Worm (Caenorhabditis elegans): Measurements from ENCODE around the gene tag-180.

tag-180 gene

ce11 chrII:11297217-11297738, 32.0 kb downstream of the tag-180 start, which contains the start of gene saps-1 (continued):
- no peak for TF ChIP-seq sup-37 (GFP tag; optimal IDR thresholded peaks at IDR 0.05)
- peak in 1 of 3 experiments; percentile 52 for TF ChIP-seq ceh-82 (tag; optimal IDR thresholded peaks at IDR 0.05)
- TF ChIP-seq mep-1 (tag; optimal IDR thresholded peaks at IDR 0.05) = peak; percentile 6
- no peak for TF ChIP-seq Y116A8C.19 (tag; optimal IDR thresholded peaks at IDR 0.05; ENCODE audit: borderline replicate concordance)
- TF ChIP-seq aly-2 (tag; optimal IDR thresholded peaks at IDR 0.05) = no peak
- no peak for TF ChIP-seq skn-1 (tag; optimal IDR thresholded peaks at IDR 0.05)
- TF ChIP-seq egl-27 (tag; optimal IDR thresholded peaks at IDR 0.05) = no peak
- TF ChIP-seq rnt-1 (tag; optimal IDR thresholded peaks at IDR 0.05) = peak; percentile 35
- TF ChIP-seq nhr-85 (tag) = peak; percentile 31
- TF ChIP-seq efl-3 (GFP tag; optimal IDR thresholded peaks at IDR 0.05) = no peak
- TF ChIP-seq vab-15 (tag; optimal IDR thresholded peaks at IDR 0.05) = no peak
- peak; percentile 48 to 58 for TF ChIP-seq efl-1 (optimal IDR thresholded peaks at IDR 0.05)
- peak; percentile 38 to 94 for TF ChIP-seq efl-1 (GFP tag; optimal IDR thresholded peaks at IDR 0.05 in 1 of 2)
- TF ChIP-seq xbp-1 (tag; optimal IDR thresholded peaks at IDR 0.05) = no peak

DNA sequence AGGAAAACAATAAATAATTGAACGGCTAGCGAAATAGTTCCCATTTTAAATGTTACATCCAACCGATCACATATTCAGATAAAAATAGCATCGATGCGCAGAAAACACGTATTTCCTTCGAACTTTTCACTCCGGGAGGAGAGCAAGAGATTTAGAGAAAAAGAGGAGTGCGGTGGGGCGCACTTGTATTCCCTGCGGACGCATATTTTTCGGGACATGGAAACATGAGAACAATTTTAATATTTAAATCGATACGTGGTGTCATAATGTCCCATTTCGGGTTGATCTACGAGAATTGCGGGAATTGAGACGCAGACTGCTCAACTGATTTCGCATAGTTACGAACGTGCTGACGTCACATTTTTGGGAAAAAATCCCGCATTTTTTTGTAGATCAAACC, 35.8 kb downstream of the tag-180 start, which contains the start of gene C47G2.4:
TSS of gene C47G2.4 (minus strand) at position 174 of the 400 bp plus-strand sequence.
- TF ChIP-seq unc-86 (tag; optimal IDR thresholded peaks at IDR 0.05) (peak; percentile 54), nhr-11 (tag; optimal IDR thresholded peaks at IDR 0.05) (no peak), lin-14 (GFP tag; optimal IDR thresholded peaks at IDR 0.05) (peak; percentile 83), pax-3 (tag; optimal IDR thresholded peaks at IDR 0.05) (no peak), egl-27 (tag; optimal IDR thresholded peaks at IDR 0.05) (no peak), pag-3 (tag; optimal IDR thresholded peaks at IDR 0.05; ENCODE audit: borderline replicate concordance, insufficient read depth) (no peak), efl-1 (optimal IDR thresholded peaks at IDR 0.05) (peak; percentile 79), efl-1 (GFP tag; optimal IDR thresholded peaks at IDR 0.05 in 1 of 2) (peak; percentile 76 to 97), lin-13 (GFP tag; optimal IDR thresholded peaks at IDR 0.05) (no peak), sox-4 (tag; optimal IDR thresholded peaks at IDR 0.05) (no peak), lin-39 (tag; optimal IDR thresholded peaks at IDR 0.05) (no peak), lin-35 (GFP tag; optimal IDR thresholded peaks at IDR 0.05) (peak; percentile 76 to 84), elt-2 (tag; optimal IDR thresholded peaks at IDR 0.05) (no peak), ceh-63 (GFP tag; optimal IDR thresholded peaks at IDR 0.05) (no peak), F16B12.6 (tag; optimal IDR thresholded peaks at IDR 0.05) (peak; percentile 65), aha-1 (tag; optimal IDR thresholded peaks at IDR 0.05) (no peak), nhr-90 (tag; optimal IDR thresholded peaks at IDR 0.05; ENCODE audit: poor library complexity) (peak; percentile 64), nhr-12 (tag; optimal IDR thresholded peaks at IDR 0.05) (no peak), lir-3 (tag; optimal IDR thresholded peaks at IDR 0.05; ENCODE audit: poor library complexity) (peak; percentile 70), aly-2 (tag; optimal IDR thresholded peaks at IDR 0.05) (no peak), swsn-7 (tag; optimal IDR thresholded peaks at IDR 0.05) (peak; percentile 64), ztf-11 (tag; optimal IDR thresholded peaks at IDR 0.05) (peak in 1 of 2 experiments; percentile 26), skn-1 (tag; optimal IDR thresholded peaks at IDR 0.05) (peak; percentile 50), ceh-82 (tag; optimal IDR thresholded peaks at IDR 0.05) (peak; percentile 69 to 83 (median 71)), nhr-47 (tag; optimal IDR thresholded peaks at IDR 0.05) (peak; percentile 78), blmp-1 (tag; optimal IDR thresholded peaks at IDR 0.05) (peak; percentile 69), snu-23 (GFP tag; optimal IDR thresholded peaks at IDR 0.05) (peak; percentile 79), C16A3.4 (tag; optimal IDR thresholded peaks at IDR 0.05) (peak; percentile 77), egl-13 (tag; optimal IDR thresholded peaks at IDR 0.05) (peak; percentile 11), ama-1 (optimal IDR thresholded peaks at IDR 0.05) (no peak), irx-1 (tag; optimal IDR thresholded peaks at IDR 0.05) (no peak), zip-4 (GFP tag; optimal IDR thresholded peaks at IDR 0.05) (no peak), mdl-1 (tag; optimal IDR thresholded peaks at IDR 0.05) (peak in 1 of 2 experiments; percentile 40), mep-1 (tag; optimal IDR thresholded peaks at IDR 0.05) (peak; percentile 58), ceh-8 (GFP tag; optimal IDR thresholded peaks at IDR 0.05) (no peak), dsc-1 (tag; optimal IDR thresholded peaks at IDR 0.05) (peak; percentile 43), hpl-2 (GFP tag; optimal IDR thresholded peaks at IDR 0.05) (no peak), sptf-1 (tag; optimal IDR thresholded peaks at IDR 0.05) (no peak), fkh-8 (tag; optimal IDR thresholded peaks at IDR 0.05) (peak; percentile 49), nhr-20 (tag; optimal IDR thresholded peaks at IDR 0.05) (peak; percentile 74), mab-9 (GFP tag; IDR thresholded peaks at IDR 0.05) (no peak), ceh-88 (GFP tag; IDR thresholded peaks at IDR 0.05) (no peak), nhr-28 (tag; optimal IDR thresholded peaks at IDR 0.05) (no peak)

Data from whole organism, L1 larva.